Fruit fly (Drosophila melanogaster) S2 (cell line): ENCODE measurements around the gene Herp.

Experiments used
- CG8478 ChIP-seq: fragments of >200 bp; optimal IDR thresholded peaks from 2 replicates; lab custom pipeline; 2018
- CTCF ChIP-seq, 2 experiments: fragments of >200 bp; optimal IDR thresholded peaks; 2 replicates each; lab custom pipeline; 2018

dm6 chr2L:7775260-7775659, 24.6 kb downstream of the Herp start:
- TF ChIP-seq CG8478 (no peak), CTCF (optimal IDR thresholded peaks at IDR 0.05; lab: Kevin White, UChicago) (no peak)
